Worm (Caenorhabditis elegans) whole organism, late embryonic: Measurements from ENCODE around the gene T07H3.8.
"Not testable (repeated sequence)": the region's sequence is repeated elsewhere in the genome, so short reads cannot be mapped to it uniquely, and the experiment has no call there.

Experiments used
- C08G9.2 ChIP-seq: sonication (generic microtip); optimal IDR thresholded peaks from 2 replicates; lab custom pipeline; 2016; ENCODE audit warnings: mild to moderate bottlenecking, missing genetic modification characterization, moderate library complexity, missing compliant biosample characterization
- K02D7.2 ChIP-seq: sonication (generic microtip); optimal IDR thresholded peaks from 2 replicates; lab custom pipeline; 2017; ENCODE audit warnings: mild to moderate bottlenecking, missing genetic modification characterization, missing compliant biosample characterization
- K09A11.1 ChIP-seq: sonication (generic microtip); optimal IDR thresholded peaks from 2 replicates; lab custom pipeline; 2017; ENCODE audit warnings: antibody characterized with exemption, mild to moderate bottlenecking, missing genetic modification characterization, missing compliant biosample characterization; ENCODE audit not compliant: insufficient read depth
- Y22D7AL.16 ChIP-seq: sonication (generic microtip); optimal IDR thresholded peaks from 2 replicates; lab custom pipeline; 2016; ENCODE audit warnings: missing genetic modification characterization, missing compliant biosample characterization
- ahr-1 ChIP-seq: sonication (generic microtip); optimal IDR thresholded peaks from 2 replicates; lab custom pipeline; 2016; ENCODE audit warnings: missing genetic modification characterization, missing compliant biosample characterization
- ceh-14 ChIP-seq: sonication (generic microtip); optimal IDR thresholded peaks from 2 replicates; lab custom pipeline; 2016; ENCODE audit warnings: missing genotype, missing genetic modification characterization, missing compliant biosample characterization
- ceh-18 ChIP-seq: sonication (generic microtip); optimal IDR thresholded peaks from 2 replicates; lab custom pipeline; 2016; ENCODE audit warnings: missing genetic modification characterization, missing compliant biosample characterization
- ceh-19 ChIP-seq: fragments of 200-800 bp; sonication (Bioruptor generic); optimal IDR thresholded peaks from 2 replicates; lab custom pipeline; 2018; ENCODE audit warnings: mild to moderate bottlenecking, missing genetic modification characterization, missing compliant biosample characterization
- ceh-30 ChIP-seq: fragments of 150-350 bp; optimal IDR thresholded peaks from 2 replicates; lab custom pipeline; 2014; ENCODE audit warnings: missing biosample characterization, missing genetic modification characterization
- ceh-31 ChIP-seq: sonication (generic microtip); optimal IDR thresholded peaks from 2 replicates; lab custom pipeline; 2016; ENCODE audit warnings: missing genetic modification characterization, missing compliant biosample characterization
- ceh-34 ChIP-seq: sonication (generic microtip); optimal IDR thresholded peaks from 2 replicates; lab custom pipeline; 2016; ENCODE audit warnings: mild to moderate bottlenecking, missing genetic modification characterization, missing compliant biosample characterization
- ceh-9 ChIP-seq: sonication (generic microtip); optimal IDR thresholded peaks from 2 replicates; lab custom pipeline; 2016; ENCODE audit warnings: mild to moderate bottlenecking, missing genetic modification characterization, inconsistent platforms, missing compliant biosample characterization
- elt-2 ChIP-seq: sonication (generic microtip); optimal IDR thresholded peaks from 2 replicates; lab custom pipeline; 2016; ENCODE audit warnings: missing genetic modification reagents, missing genetic modification characterization, missing compliant biosample characterization
- elt-4 ChIP-seq: sonication (generic microtip); optimal IDR thresholded peaks from 2 replicates; lab custom pipeline; 2016; ENCODE audit warnings: missing genetic modification characterization, missing compliant biosample characterization
- hlh-6 ChIP-seq: sonication (generic microtip); optimal IDR thresholded peaks from 2 replicates; lab custom pipeline; 2016; ENCODE audit warnings: missing genotype, missing genetic modification characterization, missing compliant biosample characterization
- hlh-8 ChIP-seq: sonication (generic microtip); optimal IDR thresholded peaks from 2 replicates; lab custom pipeline; 2016; ENCODE audit warnings: missing genotype, missing genetic modification characterization, missing compliant biosample characterization
- lim-6 ChIP-seq: sonication (generic microtip); optimal IDR thresholded peaks from 2 replicates; lab custom pipeline; 2016; ENCODE audit warnings: missing genetic modification characterization, missing compliant biosample characterization
- nhr-232 ChIP-seq: sonication (generic microtip); optimal IDR thresholded peaks from 2 replicates; lab custom pipeline; 2016; ENCODE audit warnings: missing genetic modification characterization, missing compliant biosample characterization
- npax-4 ChIP-seq: sonication (generic microtip); optimal IDR thresholded peaks from 2 replicates; lab custom pipeline; 2016; ENCODE audit warnings: missing genetic modification characterization, missing compliant biosample characterization
- odd-2 ChIP-seq: sonication (generic microtip); optimal IDR thresholded peaks from 2 replicates; lab custom pipeline; 2017; ENCODE audit warnings: antibody characterized with exemption, mild to moderate bottlenecking, missing genetic modification characterization, missing compliant biosample characterization
- pag-3 ChIP-seq: sonication (generic microtip); optimal IDR thresholded peaks from 2 replicates; lab custom pipeline; 2016; ENCODE audit warnings: missing compliant biosample characterization, missing genetic modification characterization, borderline replicate concordance
- pha-4 ChIP-seq: fragments of 150-350 bp; optimal IDR thresholded peaks from 2 replicates; lab custom pipeline; 2018; ENCODE audit warnings: missing biosample characterization, missing genetic modification reagents, missing genetic modification characterization
- sdc-2 ChIP-seq: sonication (generic microtip); optimal IDR thresholded peaks from 2 replicates; lab custom pipeline; 2016; ENCODE audit warnings: missing genotype, missing genetic modification characterization, missing compliant biosample characterization
- sox-2 ChIP-seq: fragments of 200-800 bp; sonication (Bioruptor generic); IDR thresholded peaks from 2 replicates; pipeline ENCODE4 v1.3.6; 2022; ENCODE audit warnings: missing genetic modification reagents, missing genetic modification characterization, missing compliant biosample characterization
- tbx-2 ChIP-seq: sonication (generic microtip); optimal IDR thresholded peaks from 2 replicates; lab custom pipeline; 2016; ENCODE audit warnings: missing genetic modification characterization, missing compliant biosample characterization
- tbx-7 ChIP-seq: sonication (generic microtip); optimal IDR thresholded peaks from 2 replicates; lab custom pipeline; 2016; ENCODE audit warnings: missing genotype, missing genetic modification characterization, missing compliant biosample characterization
- ttx-3 ChIP-seq: sonication (generic microtip); optimal IDR thresholded peaks from 2 replicates; lab custom pipeline; 2016; ENCODE audit warnings: missing genetic modification reagents, missing genetic modification characterization, missing compliant biosample characterization
- unc-3 ChIP-seq, 2 experiments: fragments of 200-800 bp in 1 of 2; sonication (Bioruptor generic) in 1 of 2; sonication (generic microtip) in 1 of 2; conservative IDR thresholded peaks in 1 of 2; optimal IDR thresholded peaks in 1 of 2; 2 replicates each; pipeline versions ENCODE4 v1.3.6 to Lab custom; 2016 to 2022; ENCODE audit warnings: missing compliant biosample characterization in 2 of 2, missing genetic modification characterization in 2 of 2, missing genetic modification reagents in 1 of 2

Gene T07H3.8

DNA sequence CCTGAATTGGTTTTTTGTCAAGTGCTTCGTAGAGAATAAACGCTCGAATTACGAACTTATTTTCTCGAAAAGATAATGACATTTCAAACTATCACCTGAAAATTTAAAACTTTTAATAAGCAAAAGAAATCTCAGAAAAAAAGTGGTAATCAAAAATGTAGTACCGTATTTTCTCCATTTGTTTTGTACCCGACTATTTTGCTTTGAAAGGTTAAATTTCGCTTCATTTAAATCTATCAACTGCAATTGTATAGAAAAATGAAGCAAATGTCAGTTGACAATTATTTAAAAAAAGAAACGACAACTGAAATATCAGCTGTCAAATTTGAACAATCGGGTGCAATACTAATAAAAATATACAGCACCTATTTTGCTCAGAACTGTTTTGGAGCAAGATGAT lies 34.8 kb downstream of the T07H3.8 start, which contains the start of gene fbxa-158:
TSS of gene fbxa-158 (minus strand) at position 101 of the 400 bp plus-strand sequence.
- TF ChIP-seq ceh-14 (tag; lab: Kevin White, UChicago): no peak
- TF ChIP-seq odd-2 (tag; lab: Kevin White, UChicago): no peak
- TF ChIP-seq sox-2 (GFP tag; lab: Robert Waterston, UW): no peak
- TF ChIP-seq lim-6 (tag; lab: Kevin White, UChicago): no peak

DNA sequence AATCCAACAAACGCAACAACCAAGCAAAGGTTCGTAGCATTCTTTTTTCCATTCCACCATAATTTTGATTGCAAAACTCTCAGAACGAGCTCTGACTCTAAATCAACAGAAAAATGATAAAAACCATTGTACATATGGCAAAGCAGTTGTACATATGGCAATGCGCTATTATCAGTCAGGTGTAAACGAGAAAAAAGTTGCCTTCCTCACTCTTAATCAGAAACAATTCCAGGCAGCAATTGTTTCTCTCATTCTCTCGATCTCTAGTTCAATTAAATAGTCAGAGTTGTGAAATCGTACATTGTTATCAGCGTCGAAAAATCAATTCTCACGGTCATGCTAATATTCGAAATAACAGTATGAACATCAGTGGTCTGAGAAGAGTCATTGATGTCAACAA lies 35.4 kb downstream of the T07H3.8 start:
- no peak for TF ChIP-seq C08G9.2 (tag; lab: Kevin White, UChicago)
- TF ChIP-seq elt-2: peak; percentile 46

DNA sequence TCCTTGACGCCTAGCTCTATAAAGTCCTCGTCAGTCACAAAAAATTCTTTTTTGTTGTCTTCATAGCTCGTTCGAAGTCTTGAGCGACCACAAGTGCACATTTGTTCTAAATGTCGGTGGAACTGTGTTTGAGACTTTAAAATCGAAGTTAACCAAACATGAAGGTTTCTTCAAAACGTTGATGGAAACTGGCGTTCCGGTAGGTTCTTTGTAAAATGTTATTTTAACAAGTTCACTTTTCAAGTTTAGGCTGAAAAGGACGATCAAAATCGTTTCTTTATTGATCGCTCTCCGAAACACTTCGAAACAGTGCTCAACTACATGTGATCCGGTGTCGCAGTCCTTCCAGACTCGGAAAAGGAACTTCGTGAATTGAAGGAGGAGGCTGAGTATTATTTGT lies 38.2 kb downstream of the T07H3.8 start, which contains the start of gene fbxa-160:
TSS of gene fbxa-160 (minus strand) at position 101 of the 400 bp plus-strand sequence.
- TF ChIP-seq Y22D7AL.16 (no peak), hlh-8 (no peak), K09A11.1 (no peak), odd-2 (tag; lab: Kevin White, UChicago) (no peak), ceh-31 (tag; lab: Kevin White, UChicago) (no peak), K02D7.2 (no peak), ceh-30 (tag; lab: Kevin White, UChicago) (no peak), pha-4 (no peak), elt-4 (no peak), unc-3 (GFP tag; conservative IDR thresholded peaks at IDR 0.05; lab: Robert Waterston, UW) (no peak), unc-3 (tag; optimal IDR thresholded peaks at IDR 0.05; lab: Kevin White, UChicago) (no peak), ceh-34 (tag; lab: Kevin White, UChicago) (no peak), sox-2 (GFP tag; lab: Robert Waterston, UW) (no peak), tbx-2 (no peak), hlh-6 (tag; lab: Kevin White, UChicago) (no peak), ttx-3 (no peak)
- TF ChIP-seq, all 69 proteins: peak for 0

DNA sequence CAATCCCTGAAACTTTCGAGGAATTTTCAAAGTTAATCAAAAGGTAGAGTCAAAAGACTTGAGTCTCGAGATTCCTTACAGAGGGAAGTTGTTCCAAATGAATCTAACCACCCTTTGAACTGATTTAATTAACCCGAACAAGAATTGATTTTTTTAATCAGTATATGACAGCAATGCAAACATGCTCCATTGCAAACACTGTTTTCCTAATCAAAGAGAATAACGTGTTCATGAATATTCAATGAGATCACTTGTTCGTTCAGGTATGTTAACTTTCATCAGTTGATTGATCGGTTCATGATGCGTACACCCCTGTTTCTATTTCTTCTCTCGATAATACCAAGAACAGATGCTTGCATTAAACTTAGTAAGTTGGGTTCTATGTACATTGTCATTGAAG lies 39.3 kb downstream of the T07H3.8 start, which contains the start of gene C08E3.14:
TSS of gene C08E3.14 (plus strand) at position 301 of the 400 bp plus-strand sequence.
- TF ChIP-seq ceh-19 (GFP tag; lab: Kevin White, UChicago) (no peak), pag-3 (tag; lab: Kevin White, UChicago) (no peak), ttx-3 (no peak), ahr-1 (tag; lab: Kevin White, UChicago) (no peak)

DNA sequence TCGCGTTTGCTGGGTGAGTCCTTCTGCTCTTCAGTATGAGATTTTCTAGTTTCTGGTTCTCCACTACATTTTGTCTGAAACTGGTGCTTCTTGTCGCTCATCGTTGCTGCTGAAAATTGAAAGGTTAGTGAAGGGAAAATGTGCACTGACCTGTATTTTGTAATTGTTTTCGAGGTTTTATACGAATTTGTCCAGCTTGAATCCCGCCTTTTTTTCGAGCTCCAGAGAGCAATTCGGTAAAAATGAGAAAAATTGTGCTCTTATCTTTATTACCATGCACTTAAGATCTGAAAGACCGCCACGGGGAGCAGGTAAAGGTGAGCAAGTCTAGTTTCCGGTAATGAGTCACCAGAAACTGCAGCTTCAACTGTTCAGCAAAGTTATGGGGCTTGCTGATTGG lies 41.4 kb downstream of the T07H3.8 start, which contains the start of gene C08E3.15:
TSS of gene C08E3.15 (minus strand) at position 101 of the 400 bp plus-strand sequence.
- not testable (repeated sequence) for TF ChIP-seq ceh-9 (tag; lab: Kevin White, UChicago); nhr-232 (tag; lab: Kevin White, UChicago); tbx-2
- TF ChIP-seq, all 69 proteins: peak for 0; not testable (repeated sequence) for 69

DNA sequence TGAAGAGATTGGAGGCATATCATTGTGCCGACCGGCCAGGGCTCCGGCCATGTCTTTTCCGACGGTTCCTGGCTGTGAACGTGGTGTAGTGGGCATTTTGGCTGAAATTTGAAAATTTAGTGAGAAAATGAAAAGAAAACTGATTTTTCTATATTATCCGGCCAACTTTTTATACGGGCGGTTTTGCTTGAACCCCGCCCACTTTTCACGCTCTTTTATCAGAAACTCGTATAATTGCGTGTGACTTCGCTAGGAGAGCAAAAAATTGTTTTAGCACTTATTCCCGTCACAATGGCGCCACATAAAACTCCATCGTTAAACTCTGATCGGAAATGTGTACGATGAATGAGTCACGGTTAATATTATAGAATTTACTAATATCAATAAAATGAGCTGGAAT lies 45.8 kb downstream of the T07H3.8 start, which contains the start of gene C08E3.13:
TSS of gene C08E3.13 (minus strand) at position 101 of the 400 bp plus-strand sequence.
- TF ChIP-seq K09A11.1; npax-4 (tag; lab: Kevin White, UChicago); tbx-7: not testable (repeated sequence)

DNA sequence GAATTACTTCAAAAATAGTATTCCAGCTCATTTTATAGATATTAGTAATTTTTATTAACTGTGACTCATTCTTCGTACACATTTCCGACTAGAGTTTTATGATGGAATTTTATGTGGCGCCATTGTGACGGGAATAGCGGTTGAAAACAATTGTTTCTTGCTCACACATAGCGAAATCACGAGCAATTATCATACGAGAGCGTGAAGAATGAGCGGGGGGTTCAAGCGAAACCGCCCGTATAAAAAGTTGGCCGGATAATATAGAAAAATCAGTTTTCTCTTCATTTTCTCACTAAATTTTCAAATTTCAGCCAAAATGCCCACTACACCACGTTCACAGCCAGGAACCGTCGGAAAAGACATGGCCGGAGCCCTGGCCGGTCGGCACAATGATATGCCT lies 47.1 kb downstream of the T07H3.8 start, which contains the start of gene C08E3.1:
TSS of gene C08E3.1 (plus strand) at position 301 of the 400 bp plus-strand sequence.
- TF ChIP-seq ceh-34 (tag; lab: Kevin White, UChicago); sdc-2 (tag; lab: Kevin White, UChicago); ceh-18: not testable (repeated sequence)
- TF ChIP-seq, all 69 proteins: peak for 0; not testable (repeated sequence) for 69
